Fruit fly (Drosophila melanogaster): ENCODE results near the gene mRpS11.

The mRpS11 gene

DNA sequence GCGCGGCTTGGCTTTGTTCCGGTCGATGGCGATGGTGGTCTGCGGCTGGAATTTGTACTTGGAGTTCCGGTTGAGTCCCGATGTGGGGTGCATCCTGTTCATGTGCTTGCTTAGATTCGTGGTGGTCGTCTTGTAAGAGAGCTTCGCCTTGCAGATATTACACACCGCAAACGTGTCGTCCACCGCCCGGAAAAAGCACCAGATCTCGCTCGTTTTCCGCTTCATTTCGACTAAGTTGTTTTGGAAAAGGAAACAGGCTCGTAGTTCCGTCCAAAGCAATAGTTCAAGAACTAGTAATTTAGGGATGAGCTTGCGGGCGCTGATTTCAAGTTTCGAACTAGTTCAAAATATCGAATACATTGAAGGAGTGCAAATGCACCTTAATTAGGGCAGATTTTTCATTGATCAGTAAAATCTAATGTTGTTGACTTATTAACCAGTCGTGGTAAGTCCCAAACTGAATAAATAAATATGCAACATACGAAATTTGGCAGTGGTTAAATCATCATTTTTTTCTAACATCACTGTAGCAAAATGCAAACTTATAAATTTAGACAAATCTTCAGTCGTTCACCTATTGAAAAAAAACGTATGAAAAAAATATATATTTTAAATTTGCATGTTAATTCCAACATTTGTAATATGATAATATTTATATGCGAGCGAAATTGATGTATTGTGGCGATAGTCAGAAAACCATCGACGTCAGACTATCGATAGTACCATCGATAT lies 29.5 kb upstream of the mRpS11 start, which contains the start of the genes bdwf and Patr-1:
bdwf (minus strand) TSS at position 299 of the 732 bp plus-strand sequence.
Patr-1 (plus strand) TSS at position 727 of the 732 bp plus-strand sequence.
- TF ChIP-seq rn (GFP tag; IDR thresholded peaks at IDR 0.05): no peak
- no peak for TF ChIP-seq CG4496 (GFP tag; IDR thresholded peaks at IDR 0.05)

DNA sequence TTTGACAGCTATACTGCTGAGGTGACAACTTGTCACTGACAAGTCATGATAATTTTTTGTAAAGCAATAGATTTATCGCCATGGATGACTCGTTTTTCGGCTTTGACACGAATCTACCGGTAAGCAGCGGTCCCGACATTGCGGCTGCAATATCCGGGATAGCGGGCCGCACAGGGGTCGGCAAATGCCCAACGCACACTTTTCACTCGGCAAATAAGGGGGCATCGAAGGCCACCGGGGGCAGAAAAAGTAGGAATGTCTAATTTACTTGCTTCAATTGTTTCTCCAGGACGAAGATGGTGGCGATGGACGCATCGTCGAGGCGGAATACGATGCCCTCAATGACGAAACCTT lies 29.0 kb upstream of the mRpS11 start:
- TF ChIP-seq Pif1B (GFP tag; optimal IDR thresholded peaks at IDR 0.05) (no peak), CG17806 (tag; optimal IDR thresholded peaks at IDR 0.05) (no peak), fd96Ca (GFP tag; IDR thresholded peaks at IDR 0.05) (no peak), CG32121 (GFP tag; IDR thresholded peaks at IDR 0.05) (no peak), Snoo (tag; optimal IDR thresholded peaks at IDR 0.05) (no peak), EcR (GFP tag; optimal IDR thresholded peaks at IDR 0.05) (no peak), CG9948 (tag; optimal IDR thresholded peaks at IDR 0.05) (no peak), Ets98B (GFP tag; IDR thresholded peaks at IDR 0.05) (no peak), CG15710 (tag; optimal IDR thresholded peaks at IDR 0.05) (no peak), Pif1A (GFP tag; optimal IDR thresholded peaks at IDR 0.05) (no peak), CG10348 (GFP tag; IDR thresholded peaks at IDR 0.05) (no peak), CG13204 (GFP tag; optimal IDR thresholded peaks at IDR 0.05) (no peak), CG34367 (tag; optimal IDR thresholded peaks at IDR 0.05) (no peak), rn (GFP tag; IDR thresholded peaks at IDR 0.05) (no peak), CG12605 (GFP tag; IDR thresholded peaks at IDR 0.05) (no peak), CG8159 (tag; optimal IDR thresholded peaks at IDR 0.05) (no peak), CG8301 (tag; optimal IDR thresholded peaks at IDR 0.05) (no peak)

DNA sequence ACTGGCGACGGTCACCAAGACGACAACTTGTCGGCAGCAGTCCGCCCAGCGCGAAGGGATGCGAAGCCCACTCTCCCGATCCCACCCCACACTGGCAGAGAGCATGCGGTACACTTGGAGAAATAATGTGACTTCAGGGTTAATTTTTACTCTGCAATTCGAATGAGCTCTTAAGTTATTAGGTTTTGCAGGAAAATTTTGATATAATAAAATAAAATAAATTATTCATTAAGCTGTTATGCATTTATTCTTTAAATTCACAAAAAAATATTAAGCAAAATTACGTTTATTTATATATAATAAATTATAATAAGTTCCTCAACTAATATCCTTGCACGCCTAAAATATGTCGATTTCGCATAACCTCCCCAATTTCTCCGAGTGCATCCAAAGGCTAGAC lies 23.7 kb upstream of the mRpS11 start:
- no peak for TF ChIP-seq rn (GFP tag; IDR thresholded peaks at IDR 0.05)
- TF ChIP-seq CG9948 (tag; optimal IDR thresholded peaks at IDR 0.05): peak; percentile 46
- TF ChIP-seq Pif1B (GFP tag; optimal IDR thresholded peaks at IDR 0.05): no peak
- TF ChIP-seq CG13204 (GFP tag; optimal IDR thresholded peaks at IDR 0.05): no peak
- TF ChIP-seq CG17806 (tag; optimal IDR thresholded peaks at IDR 0.05): peak; percentile 33
- no peak for TF ChIP-seq gl (tag; optimal IDR thresholded peaks at IDR 0.05)
- no peak for TF ChIP-seq Pif1A (GFP tag; optimal IDR thresholded peaks at IDR 0.05)
- TF ChIP-seq CG8159 (tag; optimal IDR thresholded peaks at IDR 0.05): peak; percentile 9
- TF ChIP-seq CG34367 (tag; optimal IDR thresholded peaks at IDR 0.05): peak; percentile 23
- peak; percentile 48 for TF ChIP-seq CG15710 (tag; optimal IDR thresholded peaks at IDR 0.05)
- no peak for TF ChIP-seq CG12605 (GFP tag; IDR thresholded peaks at IDR 0.05)
- no peak for TF ChIP-seq EcR (GFP tag; optimal IDR thresholded peaks at IDR 0.05)

DNA sequence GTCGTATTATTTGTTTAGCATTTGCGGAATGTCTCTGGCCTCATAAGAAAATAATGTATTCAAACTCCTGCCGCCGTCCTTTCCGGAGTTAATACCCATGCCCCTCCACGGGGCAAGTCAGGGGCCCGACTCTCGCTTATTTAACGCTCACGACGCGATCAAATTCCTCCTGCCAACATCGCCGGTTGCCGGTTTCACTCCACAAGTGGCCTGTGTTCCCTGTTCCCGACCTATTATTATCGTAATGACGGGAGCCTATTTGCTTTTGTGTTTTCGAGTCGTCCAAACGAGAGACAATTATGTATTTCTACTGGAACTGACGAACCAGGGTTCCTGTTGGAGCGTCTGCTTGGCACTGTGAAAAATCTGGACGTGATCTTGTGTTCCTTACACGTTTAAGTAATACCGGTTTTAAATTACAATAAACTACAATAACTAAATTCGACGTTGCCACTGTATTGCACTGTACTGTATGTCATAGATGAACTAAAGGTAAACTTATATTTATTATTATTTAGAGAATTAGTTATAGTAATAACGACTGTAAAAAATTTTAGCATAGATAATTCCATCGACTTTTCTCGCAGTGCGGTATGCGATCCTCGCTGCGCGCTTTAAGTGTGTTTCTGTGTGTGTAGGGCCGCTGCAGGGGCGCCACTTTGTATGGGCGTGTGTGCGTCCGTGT lies 19.9 kb upstream of the mRpS11 start:
- no peak for TF ChIP-seq fd96Ca (GFP tag; IDR thresholded peaks at IDR 0.05)
- peak; percentile 39; the same call in 1 of the 2 replicates for TF ChIP-seq CG12605 (GFP tag; IDR thresholded peaks at IDR 0.05)
- peak; percentile 58 for TF ChIP-seq gl (tag; optimal IDR thresholded peaks at IDR 0.05)
- TF ChIP-seq Snoo (tag; optimal IDR thresholded peaks at IDR 0.05): peak; percentile 71
- TF ChIP-seq CG8159 (tag; optimal IDR thresholded peaks at IDR 0.05): peak; percentile 91
- TF ChIP-seq CG9948 (tag; optimal IDR thresholded peaks at IDR 0.05): peak; percentile 86
- TF ChIP-seq CG17806 (tag; optimal IDR thresholded peaks at IDR 0.05): peak; percentile 86
- TF ChIP-seq EcR (GFP tag; optimal IDR thresholded peaks at IDR 0.05): peak; percentile 23
- peak; percentile 17 for TF ChIP-seq D1 (tag; optimal IDR thresholded peaks at IDR 0.05)
- peak; percentile 69 for TF ChIP-seq CG8301 (tag; optimal IDR thresholded peaks at IDR 0.05)
- TF ChIP-seq CG32121 (GFP tag; IDR thresholded peaks at IDR 0.05): no peak
- TF ChIP-seq Pif1A (GFP tag; optimal IDR thresholded peaks at IDR 0.05): peak; percentile 81
- peak; percentile 80 for TF ChIP-seq Pif1B (GFP tag; optimal IDR thresholded peaks at IDR 0.05)
- no peak for TF ChIP-seq CG10348 (GFP tag; IDR thresholded peaks at IDR 0.05)
- peak; percentile 75 for TF ChIP-seq CG34367 (tag; optimal IDR thresholded peaks at IDR 0.05)
- TF ChIP-seq CG4496 (GFP tag; IDR thresholded peaks at IDR 0.05): peak; percentile 69
- peak; percentile 88 for TF ChIP-seq CG15710 (tag; optimal IDR thresholded peaks at IDR 0.05)
- TF ChIP-seq CG14655 (GFP tag; optimal IDR thresholded peaks at IDR 0.05): peak; percentile 85
- peak; percentile 90 for TF ChIP-seq CG13204 (GFP tag; optimal IDR thresholded peaks at IDR 0.05)
- no peak for TF ChIP-seq rn (GFP tag; IDR thresholded peaks at IDR 0.05)
- TF ChIP-seq Ets98B (GFP tag; IDR thresholded peaks at IDR 0.05): no peak

DNA sequence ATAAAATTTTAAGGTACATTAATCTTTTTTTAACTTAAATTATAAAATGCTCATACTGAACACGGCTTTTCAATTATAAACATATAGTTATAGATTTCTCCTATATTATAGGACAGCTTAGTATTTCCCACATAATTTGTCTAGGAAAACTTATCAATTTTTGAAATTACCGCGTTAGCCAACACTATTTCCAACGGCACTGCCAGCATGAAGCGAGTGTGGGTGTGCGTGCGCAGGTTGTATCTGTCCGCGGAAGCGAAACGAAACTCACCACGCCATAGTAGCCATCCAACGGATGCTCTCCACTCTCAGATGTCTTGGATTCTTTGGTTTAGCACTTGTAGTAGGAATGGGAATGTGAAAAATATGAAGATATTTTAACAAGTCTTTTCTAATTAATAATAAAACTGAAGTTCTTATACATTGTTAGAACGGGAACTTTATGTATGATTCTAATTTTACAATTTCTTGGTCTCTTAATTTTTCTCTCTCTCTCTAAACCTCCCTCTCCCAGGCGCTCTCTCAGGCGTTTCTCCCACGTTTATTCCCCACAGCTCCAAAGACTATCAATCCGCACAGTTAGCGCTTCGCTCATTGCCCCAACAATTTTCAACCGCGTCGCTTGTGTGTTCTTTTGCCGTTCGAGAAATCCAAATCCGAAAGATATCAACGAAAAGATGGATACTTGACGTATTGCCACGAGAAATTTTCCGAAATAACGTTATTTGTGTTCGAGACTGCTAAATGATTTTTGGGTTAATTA lies 18.9 kb upstream of the mRpS11 start, which contains the start of gene Dad:
Dad (plus strand) TSS at position 593 of the 763 bp plus-strand sequence.
- TF ChIP-seq CG8301 (tag; optimal IDR thresholded peaks at IDR 0.05) (no peak), fd96Ca (GFP tag; IDR thresholded peaks at IDR 0.05) (no peak), CG9948 (tag; optimal IDR thresholded peaks at IDR 0.05) (peak; percentile 29), CG4496 (GFP tag; IDR thresholded peaks at IDR 0.05) (0 out of 3 replicates have a peak, but pooled peaks have one; percentile 13), CG34367 (tag; optimal IDR thresholded peaks at IDR 0.05) (peak; percentile 10), Snoo (tag; optimal IDR thresholded peaks at IDR 0.05) (peak; percentile 25), CG15710 (tag; optimal IDR thresholded peaks at IDR 0.05) (peak; percentile 22), CG17806 (tag; optimal IDR thresholded peaks at IDR 0.05) (peak; percentile 41), CG12605 (GFP tag; IDR thresholded peaks at IDR 0.05) (peak; percentile 27; the same call in 1 of the 2 replicates), CG13204 (GFP tag; optimal IDR thresholded peaks at IDR 0.05) (no peak), Pif1A (GFP tag; optimal IDR thresholded peaks at IDR 0.05) (peak; percentile 39), Pif1B (GFP tag; optimal IDR thresholded peaks at IDR 0.05) (peak; percentile 30), D1 (tag; optimal IDR thresholded peaks at IDR 0.05) (no peak), CG8159 (tag; optimal IDR thresholded peaks at IDR 0.05) (peak; percentile 4), Ets98B (GFP tag; IDR thresholded peaks at IDR 0.05) (no peak), CG32121 (GFP tag; IDR thresholded peaks at IDR 0.05) (no peak; the same call in 1 of the 2 replicates), CG14655 (GFP tag; optimal IDR thresholded peaks at IDR 0.05) (peak; percentile 5)

Measured in whole organism, pupa.